Fruit fly (Drosophila melanogaster) whole organism, adult: ENCODE data around the gene pad.

ENCODE experiments used
- CG11617 ChIP-seq: fragments of 200-800 bp; sonication (Bioruptor generic); optimal IDR thresholded peaks from 2 replicates; lab custom pipeline; 2017; ENCODE audit warnings: mild to moderate bottlenecking, missing biosample characterization, missing genetic modification reagents, missing genetic modification characterization
- CG12768 ChIP-seq: fragments of 200-800 bp; sonication (Bioruptor generic); optimal IDR thresholded peaks from 2 replicates; lab custom pipeline; 2017; ENCODE audit warnings: missing biosample characterization, missing genetic modification characterization, mild to moderate bottlenecking, moderate library complexity, missing genetic modification reagents
- CG14711 ChIP-seq: fragments of 200-800 bp; sonication (Bioruptor generic); optimal IDR thresholded peaks from 2 replicates; lab custom pipeline; 2018; ENCODE audit warnings: missing biosample characterization, mild to moderate bottlenecking, missing genetic modification characterization, moderate library complexity
- CG1620 ChIP-seq: fragments of 200-800 bp; sonication (Bioruptor generic); optimal IDR thresholded peaks from 2 replicates; lab custom pipeline; 2016; ENCODE audit warnings: missing biosample characterization, missing genetic modification characterization
- CG5204 ChIP-seq: fragments of 200-800 bp; sonication (Bioruptor generic); optimal IDR thresholded peaks from 2 replicates; lab custom pipeline; 2016; ENCODE audit warnings: missing biosample characterization, missing genetic modification characterization
- CG7045 ChIP-seq: fragments of 200-800 bp; sonication (Bioruptor generic); optimal IDR thresholded peaks from 2 replicates; lab custom pipeline; 2017; ENCODE audit warnings: missing biosample characterization, mild to moderate bottlenecking, missing genetic modification characterization
- CG7101 ChIP-seq: fragments of 200-800 bp; sonication (Bioruptor generic); optimal IDR thresholded peaks from 2 replicates; lab custom pipeline; 2018; ENCODE audit warnings: missing biosample characterization, mild to moderate bottlenecking, missing genetic modification characterization, moderate library complexity
- Mnt ChIP-seq: fragments of 200-800 bp; sonication (Bioruptor generic); optimal IDR thresholded peaks from 2 replicates; lab custom pipeline; 2016; ENCODE audit warnings: missing biosample characterization, mild to moderate bottlenecking, missing genetic modification characterization
- bab1 ChIP-seq: fragments of 200-800 bp; sonication (Bioruptor generic); optimal IDR thresholded peaks from 3 replicates; lab custom pipeline; 2019; ENCODE audit warnings: missing biosample characterization, mild to moderate bottlenecking, missing genetic modification characterization, moderate library complexity
- cic ChIP-seq: fragments of 200-800 bp; sonication (Bioruptor generic); optimal IDR thresholded peaks from 2 replicates; lab custom pipeline; 2017; ENCODE audit warnings: missing biosample characterization, mild to moderate bottlenecking, missing genetic modification characterization, moderate library complexity
- cnc ChIP-seq, 2 experiments: fragments of >200 bp; optimal IDR thresholded peaks; 2 replicates each; lab custom pipeline; 2017
- kay ChIP-seq: fragments of 200-800 bp; sonication (Bioruptor generic); peaks from one replicate; lab custom pipeline; 2016; ENCODE audit warnings: missing biosample characterization, missing genetic modification characterization, borderline replicate concordance
- ovo ChIP-seq: fragments of 200-800 bp; sonication (Bioruptor generic); optimal IDR thresholded peaks from 2 replicates; lab custom pipeline; 2016; ENCODE audit warnings: missing biosample characterization, missing genetic modification characterization
- tj ChIP-seq: fragments of 200-800 bp; sonication (Bioruptor generic); optimal IDR thresholded peaks from 3 replicates; lab custom pipeline; 2017; ENCODE audit warnings: missing biosample characterization, mild to moderate bottlenecking, missing genetic modification characterization, moderate library complexity

dm6 chr3R:16339475-16339874 lies 2.6 kb upstream of the pad start, which contains the start of gene Sulf1:
- TF ChIP-seq CG11617 (GFP tag; lab: Kevin White, UChicago): no peak
- TF ChIP-seq CG7101 (tag; lab: Kevin White, UChicago): no peak
- TF ChIP-seq CG1620 (GFP tag; lab: Kevin White, UChicago): no peak
- no peak for TF ChIP-seq CG5204 (GFP tag; lab: Kevin White, UChicago)
- no peak for TF ChIP-seq CG12768 (GFP tag; lab: Kevin White, UChicago)
- no peak for TF ChIP-seq tj (GFP tag; lab: Kevin White, UChicago)
- TF ChIP-seq CG14711 (tag; lab: Kevin White, UChicago): no peak
- TF ChIP-seq kay (GFP tag; lab: Kevin White, UChicago): no peak
- TF ChIP-seq bab1: no peak
- TF ChIP-seq ovo: no peak
- TF ChIP-seq cnc (optimal IDR thresholded peaks at IDR 0.05; lab: Kevin White, UChicago): no peak
- TF ChIP-seq CG7045 (GFP tag; lab: Kevin White, UChicago): no peak
- TF ChIP-seq cic (GFP tag; lab: Kevin White, UChicago): no peak
- no peak for TF ChIP-seq Mnt (GFP tag; lab: Kevin White, UChicago)
